Fruit fly (Drosophila melanogaster): Measurements from ENCODE around the gene lectin-28C.

Gene lectin-28C

DNA sequence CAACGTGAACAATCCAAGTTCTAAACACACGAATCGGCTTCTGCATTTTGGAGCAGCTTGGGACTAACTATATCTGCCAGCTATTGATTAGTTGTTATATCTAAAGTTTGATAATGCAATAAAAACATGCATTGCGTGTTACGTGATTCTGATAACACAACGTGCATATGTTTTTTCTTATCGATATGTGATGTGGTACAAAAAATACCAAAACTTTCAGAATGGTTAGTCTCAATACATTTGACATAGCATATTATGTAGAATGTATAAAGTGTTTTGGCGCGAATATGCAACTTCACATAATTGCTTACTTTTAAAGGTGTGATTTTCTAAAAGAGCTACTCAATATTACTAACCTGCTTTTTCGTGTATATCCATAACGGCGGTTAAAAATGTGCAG is 29.1 kb downstream of the lectin-28C start:
- TF ChIP-seq insv (optimal IDR thresholded peaks at IDR 0.05) (no peak), ttk (optimal IDR thresholded peaks at IDR 0.05) (no peak), Sin3A (optimal IDR thresholded peaks at IDR 0.05) (no peak), Myc (optimal IDR thresholded peaks at IDR 0.05) (no peak), h (optimal IDR thresholded peaks at IDR 0.05) (no peak), psq (optimal IDR thresholded peaks at IDR 0.05) (no peak)

DNA sequence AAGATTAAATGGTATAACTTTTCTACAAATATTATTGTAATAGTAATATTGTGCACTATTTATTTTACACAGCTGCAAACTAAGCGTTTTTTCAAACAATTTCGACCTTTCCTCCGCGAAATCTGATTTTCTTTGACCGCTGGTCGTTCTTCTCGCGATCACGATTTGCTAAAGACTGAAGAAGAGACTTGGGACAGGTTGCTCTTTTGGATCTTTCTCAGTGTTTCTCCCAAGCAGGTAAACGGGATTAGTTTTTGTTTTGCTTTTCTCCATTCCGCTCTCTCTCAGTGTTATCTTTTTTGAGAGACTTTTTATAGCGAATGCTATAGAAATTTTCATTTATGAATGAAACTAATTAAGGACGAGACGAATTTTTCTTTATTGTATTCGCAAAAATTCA is 30.5 kb downstream of the lectin-28C start, which contains the start of gene CG7102:
Gene CG7102 (minus strand): TSS at position 181 of the 400 bp plus-strand sequence.
- no peak for TF ChIP-seq ttk (optimal IDR thresholded peaks at IDR 0.05)

DNA sequence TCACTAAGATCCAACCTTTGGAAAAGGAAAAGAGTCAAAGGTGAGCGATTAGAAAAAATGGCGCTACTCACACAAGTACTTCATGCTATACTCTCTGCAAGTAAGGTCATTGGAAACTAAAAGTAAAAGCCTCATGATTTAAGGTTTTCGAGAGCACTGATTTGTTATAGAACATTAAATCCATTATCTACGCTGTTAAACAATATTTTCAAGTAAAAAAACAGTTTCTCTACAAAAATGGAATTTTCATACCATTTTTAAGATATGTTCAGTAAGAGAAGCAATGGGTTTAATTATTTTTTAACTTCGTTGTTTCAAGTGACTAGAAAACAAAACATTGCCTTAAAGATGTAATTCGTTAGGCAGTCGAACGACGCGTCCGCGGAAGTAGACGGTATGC is 32.2 kb downstream of the lectin-28C start, which contains the start of gene Spn28Da:
Gene Spn28Da (minus strand): TSS at position 101 of the 400 bp plus-strand sequence.
- no peak for TF ChIP-seq h (optimal IDR thresholded peaks at IDR 0.05)
- TF ChIP-seq Sin3A (optimal IDR thresholded peaks at IDR 0.05): no peak
- TF ChIP-seq insv (optimal IDR thresholded peaks at IDR 0.05): no peak
- TF ChIP-seq Myc (optimal IDR thresholded peaks at IDR 0.05): no peak
- TF ChIP-seq ttk (optimal IDR thresholded peaks at IDR 0.05): no peak
- TF ChIP-seq psq (optimal IDR thresholded peaks at IDR 0.05): no peak

DNA sequence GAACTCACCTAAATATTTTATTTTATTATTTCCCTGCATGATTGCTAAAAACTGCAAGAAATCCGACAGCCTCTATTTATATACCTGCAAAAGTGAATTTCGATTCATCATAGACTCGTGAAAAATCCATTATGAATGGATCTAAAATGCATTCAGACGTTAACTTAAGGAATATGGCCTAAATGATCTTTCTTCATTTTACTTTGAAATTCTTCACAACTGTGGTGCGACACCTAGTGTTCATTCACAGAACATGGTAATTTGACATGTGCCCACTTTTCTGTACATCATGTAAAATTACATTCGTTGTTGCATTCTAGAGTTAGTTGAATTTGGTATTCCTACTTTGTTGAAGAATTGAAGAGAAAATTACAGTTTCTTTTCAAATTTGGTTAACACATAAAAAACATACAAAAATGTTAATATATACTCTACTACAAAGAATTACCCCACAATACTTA is 33.8 kb downstream of the lectin-28C start, which contains the start of gene Spn28Db:
Gene Spn28Db (minus strand): TSS at position 51 of the 461 bp plus-strand sequence.
- no peak for TF ChIP-seq Myc (optimal IDR thresholded peaks at IDR 0.05)
- no peak for TF ChIP-seq ttk (optimal IDR thresholded peaks at IDR 0.05)
- TF ChIP-seq Sin3A (optimal IDR thresholded peaks at IDR 0.05): no peak
- TF ChIP-seq h (optimal IDR thresholded peaks at IDR 0.05): no peak
- TF ChIP-seq psq (optimal IDR thresholded peaks at IDR 0.05): no peak
- no peak for TF ChIP-seq insv (optimal IDR thresholded peaks at IDR 0.05)

DNA sequence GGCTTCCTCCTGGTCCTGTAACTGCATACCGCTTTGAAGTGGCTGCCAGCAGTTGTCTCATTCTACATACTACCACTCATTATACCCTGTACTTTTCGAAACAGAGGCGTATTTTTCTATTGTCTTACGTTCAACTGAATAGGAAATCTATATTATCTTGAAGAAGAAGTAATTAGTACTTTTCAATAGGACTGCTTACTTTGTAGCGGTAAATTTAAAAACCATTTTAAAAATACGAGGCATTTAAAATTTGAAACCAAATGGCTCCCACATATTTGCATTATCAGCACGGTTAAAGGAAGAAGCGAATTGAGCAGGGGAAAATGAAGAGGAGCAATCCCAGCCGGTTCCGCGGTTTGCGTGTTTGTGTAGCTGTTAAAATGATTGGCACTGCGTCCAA is 40.4 kb downstream of the lectin-28C start:
- TF ChIP-seq Myc (optimal IDR thresholded peaks at IDR 0.05) (no peak), Sin3A (optimal IDR thresholded peaks at IDR 0.05) (no peak), insv (optimal IDR thresholded peaks at IDR 0.05) (no peak), psq (optimal IDR thresholded peaks at IDR 0.05) (no peak), h (optimal IDR thresholded peaks at IDR 0.05) (no peak), ttk (optimal IDR thresholded peaks at IDR 0.05) (no peak)

DNA sequence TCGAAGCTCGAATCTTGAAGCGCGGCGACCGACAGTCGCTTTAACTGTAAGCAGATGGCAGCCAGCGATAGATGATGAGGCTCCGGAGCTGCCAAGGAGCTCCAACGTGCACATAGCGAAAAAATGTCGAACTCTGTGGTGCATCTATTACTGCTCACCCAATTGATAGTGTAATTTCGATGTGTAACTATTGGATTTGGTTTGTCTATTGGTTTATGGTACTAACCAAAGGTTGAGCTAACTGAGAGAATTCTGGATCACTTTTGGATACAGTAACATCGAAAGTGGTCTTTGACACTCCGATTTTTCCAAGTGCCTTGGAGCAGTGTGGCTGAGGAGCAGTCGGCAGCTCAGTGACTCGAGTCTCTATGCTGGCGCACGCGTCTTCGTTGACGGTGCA is 41.7 kb downstream of the lectin-28C start:
- TF ChIP-seq Myc (optimal IDR thresholded peaks at IDR 0.05) (no peak), Sin3A (optimal IDR thresholded peaks at IDR 0.05) (no peak), insv (optimal IDR thresholded peaks at IDR 0.05) (no peak), psq (optimal IDR thresholded peaks at IDR 0.05) (no peak), ttk (optimal IDR thresholded peaks at IDR 0.05) (no peak), h (optimal IDR thresholded peaks at IDR 0.05) (no peak)

DNA sequence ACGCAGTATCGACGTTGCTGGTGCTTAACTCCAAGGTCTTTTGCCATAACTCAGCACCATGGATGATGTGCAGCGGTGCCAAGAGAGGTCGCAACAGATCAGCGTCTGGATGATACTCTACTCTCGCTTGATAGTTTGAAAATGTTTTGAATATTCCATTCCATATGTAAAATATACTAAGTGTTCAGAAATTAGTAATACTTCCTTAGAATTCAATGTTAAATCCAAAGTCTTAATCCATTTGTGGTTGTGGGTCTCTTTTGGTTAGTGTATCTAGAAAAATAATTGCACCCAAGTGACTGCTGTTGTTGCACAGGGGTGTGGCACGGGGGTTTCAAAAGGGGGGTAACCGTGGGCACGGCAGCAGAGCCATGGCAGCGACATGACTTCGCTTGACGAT is 42.2 kb downstream of the lectin-28C start:
- TF ChIP-seq psq (optimal IDR thresholded peaks at IDR 0.05) (no peak), Myc (optimal IDR thresholded peaks at IDR 0.05) (no peak), Sin3A (optimal IDR thresholded peaks at IDR 0.05) (no peak), insv (optimal IDR thresholded peaks at IDR 0.05) (no peak), ttk (optimal IDR thresholded peaks at IDR 0.05) (no peak), h (optimal IDR thresholded peaks at IDR 0.05) (no peak)

DNA sequence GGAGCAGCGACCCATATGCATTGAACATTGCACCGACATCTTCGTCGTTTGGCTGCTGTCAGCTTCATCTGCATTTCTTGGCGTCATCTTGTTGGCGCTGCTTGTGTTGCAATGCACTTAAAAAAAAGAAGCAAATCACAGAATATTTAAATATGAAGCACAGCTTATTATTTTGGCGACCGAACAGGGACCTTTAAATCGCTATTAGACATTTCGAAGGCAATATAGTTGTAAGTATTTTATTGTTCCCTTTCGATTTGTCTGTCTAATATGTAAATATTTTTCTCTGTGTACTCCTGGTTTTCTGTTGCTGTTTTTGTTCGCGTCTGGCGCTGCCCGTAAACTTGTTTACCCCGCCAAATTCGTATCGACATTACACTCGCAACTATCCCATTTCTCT is 43.1 kb downstream of the lectin-28C start:
- no peak for TF ChIP-seq ttk (optimal IDR thresholded peaks at IDR 0.05)
- TF ChIP-seq Myc (optimal IDR thresholded peaks at IDR 0.05): no peak
- no peak for TF ChIP-seq Sin3A (optimal IDR thresholded peaks at IDR 0.05)
- no peak for TF ChIP-seq psq (optimal IDR thresholded peaks at IDR 0.05)
- no peak for TF ChIP-seq insv (optimal IDR thresholded peaks at IDR 0.05)
- TF ChIP-seq h (optimal IDR thresholded peaks at IDR 0.05): no peak

DNA sequence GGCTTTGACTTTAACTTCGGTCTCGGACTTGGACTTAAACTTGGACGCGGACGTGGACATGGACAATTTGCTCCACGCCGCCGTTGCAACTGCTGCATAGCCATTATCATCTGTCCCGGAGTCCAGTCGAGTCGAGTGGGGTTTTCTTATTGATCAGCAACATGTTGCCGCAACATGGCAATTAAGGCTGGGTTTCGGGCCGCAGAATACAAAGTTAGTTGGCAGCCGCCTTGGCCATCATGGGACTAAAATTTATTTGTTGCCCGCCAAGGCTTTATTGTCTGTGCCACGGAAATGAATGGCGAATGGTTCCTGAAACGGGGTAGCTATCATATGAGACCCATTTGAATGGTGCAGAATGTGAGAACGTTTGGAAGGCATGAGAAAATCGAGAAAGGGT is 45.0 kb downstream of the lectin-28C start:
- TF ChIP-seq Myc (optimal IDR thresholded peaks at IDR 0.05): no peak
- no peak for TF ChIP-seq Sin3A (optimal IDR thresholded peaks at IDR 0.05)
- no peak for TF ChIP-seq ttk (optimal IDR thresholded peaks at IDR 0.05)
- TF ChIP-seq psq (optimal IDR thresholded peaks at IDR 0.05): no peak
- no peak for TF ChIP-seq h (optimal IDR thresholded peaks at IDR 0.05)
- TF ChIP-seq insv (optimal IDR thresholded peaks at IDR 0.05): no peak

DNA sequence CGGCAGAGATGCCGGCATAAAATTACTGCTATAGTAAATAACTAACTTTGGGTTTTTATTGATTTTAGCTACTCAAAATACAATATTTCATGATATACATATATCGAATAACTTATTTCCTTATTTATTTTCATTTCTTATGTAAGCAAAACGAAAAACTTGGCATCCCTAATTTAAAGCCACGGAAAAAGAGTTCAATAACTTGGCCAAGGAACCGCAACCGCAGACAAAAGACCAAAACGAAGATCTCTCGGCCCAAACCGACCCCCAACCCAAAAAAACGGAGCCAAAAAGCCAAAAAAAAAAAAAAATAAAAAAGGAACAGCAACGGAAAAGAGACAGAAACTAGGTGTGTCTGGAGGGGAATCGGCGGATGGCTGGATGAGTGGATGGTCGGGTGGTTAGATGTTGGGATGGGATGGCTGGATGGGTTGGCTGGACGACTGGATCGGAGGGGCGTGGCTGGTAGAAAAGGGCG is 52.5 kb downstream of the lectin-28C start:
- no peak for TF ChIP-seq insv (optimal IDR thresholded peaks at IDR 0.05)
- TF ChIP-seq Myc (optimal IDR thresholded peaks at IDR 0.05): no peak
- TF ChIP-seq ttk (optimal IDR thresholded peaks at IDR 0.05): no peak
- no peak for TF ChIP-seq h (optimal IDR thresholded peaks at IDR 0.05)
- no peak for TF ChIP-seq psq (optimal IDR thresholded peaks at IDR 0.05)
- no peak for TF ChIP-seq Sin3A (optimal IDR thresholded peaks at IDR 0.05)

Measured in Kc167 (cell line).